Worm (Caenorhabditis elegans) whole organism, mixed stage, embryonic: Measurements from ENCODE around the gene F31A3.3.
"Not testable (repeated sequence)": the region's sequence is repeated elsewhere in the genome, so short reads cannot be mapped to it uniquely, and the experiment has no call there.

Source experiments
- M03D4.4 ChIP-seq: sonication (generic microtip); optimal IDR thresholded peaks from 2 replicates; lab custom pipeline; 2017; ENCODE audit warnings: mild to moderate bottlenecking, missing genetic modification characterization, missing compliant biosample characterization
- bed-3 ChIP-seq: fragments of 200-800 bp; sonication (Bioruptor generic); optimal IDR thresholded peaks from 3 replicates; lab custom pipeline; 2018; ENCODE audit warnings: mild to moderate bottlenecking, missing genetic modification characterization, moderate library complexity, missing compliant biosample characterization
- blmp-1 ChIP-seq: fragments of 150-350 bp; optimal IDR thresholded peaks from 2 replicates; lab custom pipeline; 2014; ENCODE audit warnings: missing biosample characterization, missing genetic modification characterization
- ceh-39 ChIP-seq: fragments of 150-350 bp; optimal IDR thresholded peaks from 2 replicates; lab custom pipeline; 2014; ENCODE audit warnings: missing biosample characterization, missing genetic modification characterization
- ceh-43 ChIP-seq: fragments of 200-800 bp; sonication (Bioruptor generic); optimal IDR thresholded peaks from 2 replicates; lab custom pipeline; 2018; ENCODE audit warnings: mild to moderate bottlenecking, missing genetic modification characterization, moderate library complexity, missing compliant biosample characterization
- ceh-83 ChIP-seq: fragments of 200-800 bp; sonication (Bioruptor generic); optimal IDR thresholded peaks from 2 replicates; lab custom pipeline; 2018; ENCODE audit warnings: mild to moderate bottlenecking, missing genetic modification characterization, missing compliant biosample characterization
- ces-1 ChIP-seq: fragments of 150-350 bp; optimal IDR thresholded peaks from 2 replicates; lab custom pipeline; 2014; ENCODE audit warnings: missing biosample characterization, missing genetic modification reagents, missing genetic modification characterization
- cnd-1 ChIP-seq: fragments of 200-800 bp; sonication (Bioruptor generic); optimal IDR thresholded peaks from 2 replicates; lab custom pipeline; 2018; ENCODE audit warnings: mild to moderate bottlenecking, missing genetic modification characterization, missing compliant biosample characterization
- drap-1 ChIP-seq: fragments of 200-800 bp; sonication (Bioruptor generic); optimal IDR thresholded peaks from 3 replicates; lab custom pipeline; 2018; ENCODE audit warnings: mild to moderate bottlenecking, missing genetic modification characterization, missing compliant biosample characterization
- ham-2 ChIP-seq: fragments of 200-800 bp; sonication (Bioruptor generic); optimal IDR thresholded peaks from 2 replicates; lab custom pipeline; 2018; ENCODE audit warnings: mild to moderate bottlenecking, missing genetic modification characterization, missing compliant biosample characterization
- hlh-1 ChIP-seq: fragments of 150-350 bp; optimal IDR thresholded peaks from 2 replicates; lab custom pipeline; 2014; ENCODE audit warnings: missing biosample characterization, missing genetic modification reagents, missing genetic modification characterization
- lin-13 ChIP-seq: fragments of 150-350 bp; optimal IDR thresholded peaks from 2 replicates; lab custom pipeline; 2014; ENCODE audit warnings: missing biosample characterization, missing genetic modification characterization
- lin-32 ChIP-seq: fragments of 200-800 bp; sonication (Bioruptor generic); optimal IDR thresholded peaks from 2 replicates; lab custom pipeline; 2018; ENCODE audit warnings: mild to moderate bottlenecking, missing genetic modification characterization, missing compliant biosample characterization
- lsy-2 ChIP-seq: fragments of 150-350 bp; optimal IDR thresholded peaks from 2 replicates; lab custom pipeline; 2014; ENCODE audit warnings: missing biosample characterization, missing genetic modification characterization
- mls-2 ChIP-seq: sonication (generic microtip); optimal IDR thresholded peaks from 2 replicates; lab custom pipeline; 2016; ENCODE audit warnings: mild to moderate bottlenecking, missing genetic modification characterization, moderate library complexity, missing compliant biosample characterization
- nhr-12 ChIP-seq: fragments of 150-350 bp; optimal IDR thresholded peaks from 2 replicates; lab custom pipeline; 2014; ENCODE audit warnings: missing biosample characterization, missing genetic modification characterization
- nhr-237 ChIP-seq: fragments of 150-350 bp; optimal IDR thresholded peaks from 2 replicates; lab custom pipeline; 2014; ENCODE audit warnings: missing biosample characterization, missing genetic modification characterization
- nhr-28 ChIP-seq: fragments of 150-350 bp; optimal IDR thresholded peaks from 2 replicates; lab custom pipeline; 2014; ENCODE audit warnings: missing biosample characterization, missing genetic modification characterization
- pha-4 ChIP-seq: fragments of 150-350 bp; optimal IDR thresholded peaks from 2 replicates; lab custom pipeline; 2018; ENCODE audit warnings: missing biosample characterization, missing genetic modification reagents, missing genetic modification characterization
- sem-2 ChIP-seq: fragments of 200-800 bp; sonication (Bioruptor generic); optimal IDR thresholded peaks from 2 replicates; lab custom pipeline; 2018; ENCODE audit warnings: mild to moderate bottlenecking, missing genetic modification characterization, missing compliant biosample characterization
- snpc-4 ChIP-seq: fragments of 150-350 bp; optimal IDR thresholded peaks from 2 replicates; lab custom pipeline; 2014; ENCODE audit warnings: missing biosample characterization, missing genetic modification characterization
- sptf-1 ChIP-seq: sonication (generic microtip); optimal IDR thresholded peaks from 2 replicates; lab custom pipeline; 2017; ENCODE audit warnings: mild to moderate bottlenecking, missing genetic modification characterization, moderate library complexity, missing compliant biosample characterization
- tbx-8 ChIP-seq: fragments of 200-800 bp; sonication (Bioruptor generic); optimal IDR thresholded peaks from 2 replicates; lab custom pipeline; 2018; ENCODE audit warnings: mild to moderate bottlenecking, missing genetic modification characterization, moderate library complexity, missing compliant biosample characterization
- unc-120 ChIP-seq: sonication (generic microtip); optimal IDR thresholded peaks from 2 replicates; lab custom pipeline; 2017; ENCODE audit warnings: missing genetic modification characterization, missing compliant biosample characterization; ENCODE audit not compliant: poor library complexity, severe bottlenecking
- unc-62 ChIP-seq: fragments of 150-350 bp; optimal IDR thresholded peaks from 2 replicates; lab custom pipeline; 2014; ENCODE audit warnings: missing biosample characterization, missing genetic modification reagents, missing genetic modification characterization
- zip-8 ChIP-seq: fragments of 150-350 bp; optimal IDR thresholded peaks from 2 replicates; lab custom pipeline; 2014; ENCODE audit warnings: missing biosample characterization, missing genetic modification characterization

The F31A3.3 gene

ce11 chrX:17550755-17551154, 16.9 kb upstream of the F31A3.3 start, which contains the start of gene hlh-28:
Gene hlh-28 (plus strand): TSS chrX:17551055.
- not testable (repeated sequence) for TF ChIP-seq nhr-28, mls-2, ceh-39 (tag; lab: Kevin White, UChicago)

- TF ChIP-seq unc-62; drap-1 (GFP tag; lab: Kevin White, UChicago); ham-2 (GFP tag; lab: Kevin White, UChicago): not testable (repeated sequence)
Observed at ce11 chrX:17548539-17548938, 14.7 kb upstream of the F31A3.3 start, which contains the start of gene hlh-29. Gene hlh-29 (minus strand): TSS chrX:17548639.

DNA sequence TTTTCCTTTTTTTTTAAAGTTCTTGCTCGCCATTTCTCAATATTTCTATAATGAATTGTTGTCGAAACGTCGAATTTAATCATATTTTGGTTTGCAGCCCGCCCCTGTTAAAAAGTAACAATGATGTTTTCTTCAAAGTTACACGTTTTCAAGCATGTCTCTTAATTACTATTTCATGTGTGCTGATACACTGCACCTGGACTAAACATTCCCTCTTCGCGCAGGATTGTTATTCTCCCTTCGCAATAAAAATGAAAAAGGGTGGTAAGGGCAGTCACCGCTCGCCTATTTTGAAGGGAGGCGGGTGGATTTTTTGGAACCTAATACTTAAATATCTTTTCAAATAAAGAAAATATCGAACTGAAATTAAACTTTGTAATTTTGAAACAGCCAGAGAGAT, 11.6 kb upstream of the F31A3.3 start:
- TF ChIP-seq lin-13 (tag; lab: Kevin White, UChicago), result no peak
- no peak for TF ChIP-seq lin-32 (GFP tag; lab: Kevin White, UChicago)
- no peak for TF ChIP-seq sem-2 (GFP tag; lab: Kevin White, UChicago)
- TF ChIP-seq ceh-43, result no peak
- TF ChIP-seq nhr-28 (tag; lab: Kevin White, UChicago), result no peak
- peak; percentile 32 for TF ChIP-seq ces-1 (GFP tag; lab: Kevin White, UChicago)

DNA sequence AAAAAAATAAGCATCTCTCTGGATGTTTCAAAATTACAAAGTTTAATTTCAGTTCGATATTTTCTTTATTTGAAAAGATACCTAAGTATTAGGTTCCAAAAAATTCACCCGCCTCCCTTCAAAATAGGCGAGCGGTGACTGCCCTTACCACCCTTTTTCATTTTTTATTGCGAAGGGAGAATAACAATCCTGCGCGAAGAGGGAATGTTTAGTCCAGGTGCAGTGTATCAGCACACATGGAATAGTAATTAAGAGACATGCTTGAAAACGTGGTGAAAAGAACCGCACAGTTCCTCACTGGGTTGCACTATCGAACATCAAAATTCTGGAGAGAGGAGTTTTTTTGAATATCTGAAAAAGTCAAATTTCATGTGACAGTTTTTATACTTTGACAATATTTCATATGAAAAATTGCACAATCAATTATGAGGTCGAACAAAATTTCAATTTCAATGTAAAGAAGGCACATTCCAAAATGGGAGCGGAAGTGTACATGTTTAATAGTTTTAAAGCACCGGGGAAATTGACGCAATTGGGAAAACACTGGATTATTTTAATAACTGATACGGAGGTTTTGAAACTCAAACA, 10.6 kb upstream of the F31A3.3 start:
- TF ChIP-seq nhr-237 (tag; lab: Kevin White, UChicago) (peak; percentile 83), unc-120 (tag; lab: Kevin White, UChicago) (peak; percentile 23), sptf-1 (tag; lab: Kevin White, UChicago) (peak; percentile 25), nhr-12 (no peak), sem-2 (GFP tag; lab: Kevin White, UChicago) (no peak), lsy-2 (tag; lab: Kevin White, UChicago) (peak; percentile 8), ces-1 (GFP tag; lab: Kevin White, UChicago) (peak; percentile 49), drap-1 (GFP tag; lab: Kevin White, UChicago) (peak; percentile 52)
- TF ChIP-seq, all 35 proteins: peak for 6

- no peak for TF ChIP-seq nhr-12
- no peak for TF ChIP-seq tbx-8 (GFP tag; lab: Kevin White, UChicago)
- no peak for TF ChIP-seq lsy-2 (tag; lab: Kevin White, UChicago)
- TF ChIP-seq pha-4 (tag; lab: Kevin White, UChicago), result no peak
- no peak for TF ChIP-seq snpc-4
- TF ChIP-seq unc-120 (tag; lab: Kevin White, UChicago), result no peak
- TF ChIP-seq bed-3 (GFP tag; lab: Kevin White, UChicago), result no peak
- TF ChIP-seq blmp-1 (tag; lab: Kevin White, UChicago), result no peak
- TF ChIP-seq, all 35 proteins: peak for 0
Observed at ce11 chrX:17539968-17540367, 6.1 kb upstream of the F31A3.3 start.

ce11 chrX:17537568-17537967, 3.7 kb upstream of the F31A3.3 start:
- TF ChIP-seq snpc-4, result no peak
- no peak for TF ChIP-seq tbx-8 (GFP tag; lab: Kevin White, UChicago)
- TF ChIP-seq zip-8 (tag; lab: Kevin White, UChicago), result no peak
- TF ChIP-seq sptf-1 (tag; lab: Kevin White, UChicago), result no peak
- TF ChIP-seq ceh-43, result no peak
- TF ChIP-seq cnd-1 (tag; lab: Kevin White, UChicago), result no peak

- TF ChIP-seq hlh-1 (tag; lab: Kevin White, UChicago) (no peak), sptf-1 (tag; lab: Kevin White, UChicago) (no peak), pha-4 (tag; lab: Kevin White, UChicago) (no peak), M03D4.4 (no peak), bed-3 (GFP tag; lab: Kevin White, UChicago) (no peak), ces-1 (GFP tag; lab: Kevin White, UChicago) (no peak), lsy-2 (tag; lab: Kevin White, UChicago) (no peak), ceh-83 (GFP tag; lab: Kevin White, UChicago) (no peak), blmp-1 (tag; lab: Kevin White, UChicago) (no peak), sem-2 (GFP tag; lab: Kevin White, UChicago) (no peak)
Observed at ce11 chrX:17534877-17535276, 1.0 kb upstream of the F31A3.3 start.
